Worm (Caenorhabditis elegans): ENCODE measurements around the gene pes-23.

DNA sequence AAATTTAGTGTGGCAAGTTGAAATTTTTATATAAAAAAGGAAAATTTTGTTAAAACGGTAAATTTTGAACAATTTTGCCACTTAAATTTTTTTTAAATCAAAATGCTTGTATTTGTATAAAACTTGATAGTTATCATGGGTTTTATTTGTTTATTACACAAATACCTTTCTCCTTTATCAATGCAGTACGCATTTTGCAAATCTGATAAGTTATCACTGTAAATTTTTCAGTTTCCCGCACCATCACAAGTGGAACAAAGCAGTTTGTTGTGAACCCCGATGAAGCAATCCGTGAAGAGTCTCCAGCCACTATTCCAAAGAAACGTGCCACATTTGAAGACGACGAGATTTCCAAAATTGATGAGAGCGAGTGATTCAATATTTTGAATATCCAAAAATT lies 19.0 kb downstream of the pes-23 start:
- TF ChIP-seq cebp-1 (GFP tag; IDR thresholded peaks at IDR 0.05) = no peak
- no peak for TF ChIP-seq cebp-1 (tag; optimal IDR thresholded peaks at IDR 0.05)
- TF ChIP-seq repo-1 (tag; optimal IDR thresholded peaks at IDR 0.05) = no peak
- no peak for TF ChIP-seq B0261.1 (tag; optimal IDR thresholded peaks at IDR 0.05)
- no peak for TF ChIP-seq nfya-1 (tag; optimal IDR thresholded peaks at IDR 0.05; ENCODE audit: borderline replicate concordance, insufficient read depth)
- TF ChIP-seq lin-35 (GFP tag; optimal IDR thresholded peaks at IDR 0.05) = no peak
